Fruit fly (Drosophila melanogaster): ENCODE results near the gene CG7376.

Gene CG7376

DNA sequence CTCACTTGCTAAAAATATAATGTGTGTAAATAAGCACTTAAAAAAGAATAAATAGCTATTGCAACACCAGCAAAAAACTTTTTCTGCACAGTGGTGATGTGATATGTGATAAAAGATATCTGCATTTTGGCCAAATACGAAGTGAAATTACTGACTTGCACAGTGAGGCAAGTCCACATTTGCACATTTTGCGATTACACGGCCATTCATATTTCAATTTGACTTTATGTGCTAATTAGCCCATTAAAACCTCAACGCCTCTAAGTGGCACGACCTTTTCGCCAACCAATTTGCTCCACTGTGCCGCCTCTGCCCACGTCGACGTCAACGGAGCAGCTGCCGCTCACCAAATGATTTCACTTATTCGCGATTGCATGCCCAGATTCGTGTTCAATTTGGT, 46.1 kb downstream of the CG7376 start, which contains the start of gene CG33946 (continued):
- TF ChIP-seq zen2 (GFP tag; IDR thresholded peaks at IDR 0.05; ENCODE audit: partially characterized antibody) (no peak), so (GFP tag; IDR thresholded peaks at IDR 0.05) (no peak), CG11247 (GFP tag; IDR thresholded peaks at IDR 0.05) (no peak), bcd (GFP tag; optimal IDR thresholded peaks at IDR 0.05) (no peak), fu2 (GFP tag; optimal IDR thresholded peaks at IDR 0.05) (no peak), toy (GFP tag; IDR thresholded peaks at IDR 0.05) (no peak), Ssrp (tag; optimal IDR thresholded peaks at IDR 0.05) (no peak), usp (GFP tag; optimal IDR thresholded peaks at IDR 0.05) (no peak), slbo (GFP tag; IDR thresholded peaks at IDR 0.05) (peak; percentile 51), dimm (GFP tag; IDR thresholded peaks at IDR 0.05) (no peak), Adf1 (GFP tag; IDR thresholded peaks at IDR 0.05) (peak; percentile 16), stc (GFP tag; IDR thresholded peaks at IDR 0.05) (peak; percentile 61), Nf-YC (tag; optimal IDR thresholded peaks at IDR 0.05) (no peak), scrt (GFP tag; optimal IDR thresholded peaks at IDR 0.05) (no peak), C15 (GFP tag; IDR thresholded peaks at IDR 0.05) (no peak), ase (GFP tag; IDR thresholded peaks at IDR 0.05) (no peak), otp (GFP tag; IDR thresholded peaks at IDR 0.05) (0 out of 3 replicates have a peak, but pooled peaks have one; percentile 22), knrl (GFP tag; IDR thresholded peaks at IDR 0.05; ENCODE audit: partially characterized antibody) (no peak), Blimp-1 (GFP tag; optimal IDR thresholded peaks at IDR 0.05) (peak; percentile 12), maf-S (GFP tag; optimal IDR thresholded peaks at IDR 0.05) (no peak), CG6272 (GFP tag; IDR thresholded peaks at IDR 0.05) (no peak), emc (GFP tag; optimal IDR thresholded peaks at IDR 0.05) (no peak), CG32772 (GFP tag; IDR thresholded peaks at IDR 0.05) (peak; percentile 26; the same call in 1 of the 2 replicates)
